Fruit fly (Drosophila melanogaster): Measurements from ENCODE around the gene CG11384.

CG11384 gene

DNA sequence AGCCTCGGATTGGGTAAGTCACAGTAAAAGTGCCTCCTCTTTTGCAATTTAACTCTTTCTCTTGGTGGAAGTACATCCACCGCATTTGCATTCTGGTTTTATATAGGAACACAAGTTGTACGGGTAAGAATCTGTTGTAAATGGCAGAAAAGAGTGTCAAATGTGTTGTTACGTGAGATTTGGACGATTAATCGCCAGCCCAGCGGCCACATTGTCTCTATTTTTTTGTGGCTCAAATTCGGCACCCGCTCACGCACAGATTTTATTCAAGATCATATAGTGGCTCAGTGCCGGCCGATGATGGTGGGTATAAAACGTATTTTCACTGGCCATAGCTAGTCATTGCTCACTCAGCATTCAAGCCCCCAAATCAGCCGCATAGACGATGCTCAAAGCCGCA is 27.6 kb upstream of the CG11384 start, which contains the start of gene CG11381:
Gene CG11381, plus strand, starts transcription at position 301 of the 400 bp plus-strand sequence.
- TF ChIP-seq CG12605 (GFP tag; IDR thresholded peaks at IDR 0.05) (no peak), CG8301 (tag; optimal IDR thresholded peaks at IDR 0.05) (no peak), CG17806 (tag; optimal IDR thresholded peaks at IDR 0.05) (no peak), D1 (tag; optimal IDR thresholded peaks at IDR 0.05) (no peak), gl (tag; optimal IDR thresholded peaks at IDR 0.05) (no peak), CG15710 (tag; optimal IDR thresholded peaks at IDR 0.05) (no peak), Snoo (tag; optimal IDR thresholded peaks at IDR 0.05) (no peak), CG32121 (GFP tag; IDR thresholded peaks at IDR 0.05) (no peak), EcR (GFP tag; optimal IDR thresholded peaks at IDR 0.05) (no peak), CG34367 (tag; optimal IDR thresholded peaks at IDR 0.05) (no peak), rn (GFP tag; IDR thresholded peaks at IDR 0.05) (no peak), Pif1A (GFP tag; optimal IDR thresholded peaks at IDR 0.05) (no peak), CG13204 (GFP tag; optimal IDR thresholded peaks at IDR 0.05) (no peak), Ets98B (GFP tag; IDR thresholded peaks at IDR 0.05) (no peak)

DNA sequence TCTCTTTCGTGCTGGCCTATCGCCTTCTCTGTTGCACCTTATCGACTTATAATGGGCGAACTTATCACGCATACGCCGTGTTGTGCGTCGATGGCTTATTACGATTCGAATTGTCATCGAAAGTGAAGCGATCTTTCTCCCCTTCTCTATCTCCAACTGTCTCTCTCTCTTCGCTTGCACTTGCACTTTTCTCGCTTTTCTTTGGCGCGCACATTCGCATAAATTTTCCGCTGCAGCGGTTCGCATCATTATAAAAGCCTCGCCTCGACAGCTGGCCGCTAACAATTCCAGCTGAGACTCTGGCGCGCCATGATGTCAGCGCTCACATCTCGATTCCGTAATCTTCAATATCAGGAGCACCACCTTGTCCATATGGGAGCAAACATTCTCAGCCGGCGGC is 23.4 kb upstream of the CG11384 start, which contains the start of gene CG14625:
Gene CG14625, plus strand, starts transcription at position 301 of the 400 bp plus-strand sequence.
- TF ChIP-seq CG12605 (GFP tag; IDR thresholded peaks at IDR 0.05), result no peak
- no peak for TF ChIP-seq gl (tag; optimal IDR thresholded peaks at IDR 0.05)
- no peak for TF ChIP-seq CG15710 (tag; optimal IDR thresholded peaks at IDR 0.05)
- no peak for TF ChIP-seq Ets98B (GFP tag; IDR thresholded peaks at IDR 0.05)
- TF ChIP-seq CG8159 (tag; optimal IDR thresholded peaks at IDR 0.05), result no peak
- no peak for TF ChIP-seq CG4496 (GFP tag; IDR thresholded peaks at IDR 0.05)
- no peak for TF ChIP-seq CG9948 (tag; optimal IDR thresholded peaks at IDR 0.05)

dm6 chrX:1197862-1198261 is 22.0 kb upstream of the CG11384 start:
- TF ChIP-seq EcR (GFP tag; optimal IDR thresholded peaks at IDR 0.05) (no peak), Snoo (tag; optimal IDR thresholded peaks at IDR 0.05) (no peak), Ets98B (GFP tag; IDR thresholded peaks at IDR 0.05) (peak; percentile 38; the same call in 1 of the 2 replicates)

dm6 chrX:1191008-1191407 is 15.2 kb upstream of the CG11384 start, which contains the start of gene CG11380:
Gene CG11380, plus strand, starts transcription at chrX:1191308.
- TF ChIP-seq Pif1B (GFP tag; optimal IDR thresholded peaks at IDR 0.05) (no peak), Pif1A (GFP tag; optimal IDR thresholded peaks at IDR 0.05) (no peak), CG4496 (GFP tag; IDR thresholded peaks at IDR 0.05) (no peak), fd96Ca (GFP tag; IDR thresholded peaks at IDR 0.05) (no peak), CG34367 (tag; optimal IDR thresholded peaks at IDR 0.05) (no peak), EcR (GFP tag; optimal IDR thresholded peaks at IDR 0.05) (no peak), CG8159 (tag; optimal IDR thresholded peaks at IDR 0.05) (no peak), CG8301 (tag; optimal IDR thresholded peaks at IDR 0.05) (no peak), rn (GFP tag; IDR thresholded peaks at IDR 0.05) (no peak), CG10348 (GFP tag; IDR thresholded peaks at IDR 0.05) (no peak), Ets98B (GFP tag; IDR thresholded peaks at IDR 0.05) (no peak; the same call in 1 of the 2 replicates), CG32121 (GFP tag; IDR thresholded peaks at IDR 0.05) (no peak), gl (tag; optimal IDR thresholded peaks at IDR 0.05) (no peak)

DNA sequence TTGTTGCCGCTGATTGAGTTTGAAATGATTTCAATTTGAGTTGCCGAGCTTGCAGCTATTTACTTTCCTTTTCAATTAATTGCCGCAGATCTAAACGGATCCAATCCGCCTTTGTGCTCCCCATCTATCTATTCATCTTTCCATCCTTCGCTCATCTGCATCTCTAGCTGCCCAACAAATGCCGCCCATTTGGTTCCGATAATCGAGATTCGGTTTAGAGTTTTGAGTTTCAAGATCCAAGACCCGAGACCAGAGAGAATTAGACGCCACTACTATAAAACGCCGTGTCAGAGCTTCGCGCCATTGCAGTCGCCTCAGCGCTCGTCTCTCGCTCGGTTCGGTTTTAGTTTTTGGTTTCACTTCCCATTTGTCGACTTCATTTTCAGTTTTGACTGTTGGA is 8.6 kb upstream of the CG11384 start, which contains the start of gene CG14626:
Gene CG14626, plus strand, starts transcription at position 301 of the 400 bp plus-strand sequence.
- TF ChIP-seq D1 (tag; optimal IDR thresholded peaks at IDR 0.05) (no peak), Snoo (tag; optimal IDR thresholded peaks at IDR 0.05) (no peak), CG8159 (tag; optimal IDR thresholded peaks at IDR 0.05) (no peak), CG32121 (GFP tag; IDR thresholded peaks at IDR 0.05) (no peak), Pif1A (GFP tag; optimal IDR thresholded peaks at IDR 0.05) (no peak), Ets98B (GFP tag; IDR thresholded peaks at IDR 0.05) (no peak), fd96Ca (GFP tag; IDR thresholded peaks at IDR 0.05) (no peak), CG13204 (GFP tag; optimal IDR thresholded peaks at IDR 0.05) (no peak), rn (GFP tag; IDR thresholded peaks at IDR 0.05) (no peak), CG8301 (tag; optimal IDR thresholded peaks at IDR 0.05) (no peak), Pif1B (GFP tag; optimal IDR thresholded peaks at IDR 0.05) (no peak), CG12605 (GFP tag; IDR thresholded peaks at IDR 0.05) (no peak), CG10348 (GFP tag; IDR thresholded peaks at IDR 0.05) (no peak)

DNA sequence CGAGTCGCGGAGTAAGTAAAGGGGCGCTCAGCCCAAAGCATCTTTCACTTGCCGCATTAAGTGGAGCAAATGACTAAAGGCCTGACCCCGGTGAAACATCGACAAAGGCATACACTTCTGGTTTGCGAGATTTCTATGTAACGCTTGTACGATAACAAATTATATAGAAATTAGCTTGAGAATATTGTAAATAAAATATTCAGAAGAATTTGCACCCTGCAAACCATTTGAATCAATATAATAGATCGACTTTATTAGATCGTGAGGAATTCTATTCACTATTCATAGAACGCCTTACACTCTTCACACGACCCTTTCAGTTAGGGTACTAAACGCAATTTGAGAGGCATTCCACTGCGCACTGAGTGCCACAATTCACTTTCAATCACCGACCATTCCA is 7.9 kb upstream of the CG11384 start:
- TF ChIP-seq CG32121 (GFP tag; IDR thresholded peaks at IDR 0.05), result no peak
- TF ChIP-seq CG13204 (GFP tag; optimal IDR thresholded peaks at IDR 0.05), result no peak
- no peak for TF ChIP-seq CG8159 (tag; optimal IDR thresholded peaks at IDR 0.05)

- no peak for TF ChIP-seq rn (GFP tag; IDR thresholded peaks at IDR 0.05)
- no peak for TF ChIP-seq CG34367 (tag; optimal IDR thresholded peaks at IDR 0.05)
- no peak for TF ChIP-seq CG32121 (GFP tag; IDR thresholded peaks at IDR 0.05)
- TF ChIP-seq CG12605 (GFP tag; IDR thresholded peaks at IDR 0.05), result no peak
- no peak for TF ChIP-seq CG14655 (GFP tag; optimal IDR thresholded peaks at IDR 0.05)
- TF ChIP-seq EcR (GFP tag; optimal IDR thresholded peaks at IDR 0.05), result no peak
- no peak for TF ChIP-seq Snoo (tag; optimal IDR thresholded peaks at IDR 0.05)
- TF ChIP-seq CG17806 (tag; optimal IDR thresholded peaks at IDR 0.05), result no peak
- TF ChIP-seq CG8301 (tag; optimal IDR thresholded peaks at IDR 0.05), result no peak
- no peak for TF ChIP-seq CG9948 (tag; optimal IDR thresholded peaks at IDR 0.05)
- no peak for TF ChIP-seq CG13204 (GFP tag; optimal IDR thresholded peaks at IDR 0.05)
- TF ChIP-seq D1 (tag; optimal IDR thresholded peaks at IDR 0.05), result no peak
- no peak for TF ChIP-seq Pif1B (GFP tag; optimal IDR thresholded peaks at IDR 0.05)
- TF ChIP-seq CG4496 (GFP tag; IDR thresholded peaks at IDR 0.05), result no peak
- no peak for TF ChIP-seq Ets98B (GFP tag; IDR thresholded peaks at IDR 0.05)
- TF ChIP-seq CG10348 (GFP tag; IDR thresholded peaks at IDR 0.05), result no peak
- TF ChIP-seq fd96Ca (GFP tag; IDR thresholded peaks at IDR 0.05), result no peak
- no peak for TF ChIP-seq Pif1A (GFP tag; optimal IDR thresholded peaks at IDR 0.05)
- TF ChIP-seq gl (tag; optimal IDR thresholded peaks at IDR 0.05), result no peak
These were observed 5.5 kb upstream of the CG11384 start, which contains the start of gene CG14627 for dm6 chrX:1181320-1181719. Gene CG14627, plus strand, starts transcription at chrX:1181620.
